Fruit fly (Drosophila melanogaster) whole organism, pupa: ENCODE measurements around the gene kst.

Experiments used
- CG12605 ChIP-seq: fragments of 200-800 bp; sonication (Bioruptor generic); IDR thresholded peaks from 2 replicates; pipeline ENCODE4 v1.3.6; 2022; ENCODE audit warnings: missing biosample characterization, missing genetic modification characterization
- CG13204 ChIP-seq: fragments of 200-800 bp; sonication (Bioruptor generic); optimal IDR thresholded peaks from 2 replicates; lab custom pipeline; 2018; ENCODE audit warnings: missing biosample characterization, mild to moderate bottlenecking, missing genetic modification characterization, moderate library complexity
- CG14655 ChIP-seq: fragments of 200-800 bp; sonication (Bioruptor generic); optimal IDR thresholded peaks from 3 replicates; lab custom pipeline; 2017; ENCODE audit warnings: mild to moderate bottlenecking, missing biosample characterization, missing genetic modification reagents, missing genetic modification characterization
- CG32121 ChIP-seq: fragments of 200-800 bp; sonication (Bioruptor generic); IDR thresholded peaks from 2 replicates; pipeline ENCODE4 v1.3.6; 2022; ENCODE audit warnings: missing biosample characterization, missing genetic modification characterization
- CG34367 ChIP-seq: fragments of 200-800 bp; sonication (Bioruptor generic); optimal IDR thresholded peaks from 2 replicates; lab custom pipeline; 2018; ENCODE audit warnings: missing biosample characterization, mild to moderate bottlenecking, missing genetic modification characterization
- CG4496 ChIP-seq: fragments of 200-800 bp; sonication (Bioruptor generic); IDR thresholded peaks from 3 replicates; pipeline ENCODE4 v1.3.6; 2022; ENCODE audit warnings: missing biosample characterization, missing genetic modification characterization
- CG8159 ChIP-seq: fragments of 200-800 bp; sonication (Bioruptor generic); optimal IDR thresholded peaks from 3 replicates; lab custom pipeline; 2018; ENCODE audit warnings: missing biosample characterization, mild to moderate bottlenecking, missing genetic modification characterization, moderate library complexity
- CG8301 ChIP-seq: fragments of 200-800 bp; sonication (Bioruptor generic); optimal IDR thresholded peaks from 2 replicates; lab custom pipeline; 2018; ENCODE audit warnings: missing biosample characterization, mild to moderate bottlenecking, missing genetic modification characterization
- EcR ChIP-seq: fragments of 200-800 bp; sonication (Bioruptor generic); optimal IDR thresholded peaks from 3 replicates; lab custom pipeline; 2019; ENCODE audit warnings: missing biosample characterization, missing genetic modification characterization, mild to moderate bottlenecking, moderate library complexity, missing genetic modification reagents
- Pif1A ChIP-seq: fragments of 200-800 bp; sonication (Bioruptor generic); optimal IDR thresholded peaks from 3 replicates; lab custom pipeline; 2016; ENCODE audit warnings: missing biosample characterization, missing genetic modification characterization
- Pif1B ChIP-seq: fragments of 200-800 bp; sonication (Bioruptor generic); optimal IDR thresholded peaks from 3 replicates; lab custom pipeline; 2016; ENCODE audit warnings: missing biosample characterization, missing genetic modification characterization
- fd96Ca ChIP-seq: fragments of 200-800 bp; sonication (Bioruptor generic); IDR thresholded peaks from 3 replicates; pipeline ENCODE4 v1.3.6; 2022; ENCODE audit warnings: missing biosample characterization, missing genetic modification characterization
- gl ChIP-seq: fragments of 200-800 bp; sonication (Bioruptor generic); optimal IDR thresholded peaks from 2 replicates; lab custom pipeline; 2018; ENCODE audit warnings: missing biosample characterization, mild to moderate bottlenecking, missing genetic modification characterization

DNA sequence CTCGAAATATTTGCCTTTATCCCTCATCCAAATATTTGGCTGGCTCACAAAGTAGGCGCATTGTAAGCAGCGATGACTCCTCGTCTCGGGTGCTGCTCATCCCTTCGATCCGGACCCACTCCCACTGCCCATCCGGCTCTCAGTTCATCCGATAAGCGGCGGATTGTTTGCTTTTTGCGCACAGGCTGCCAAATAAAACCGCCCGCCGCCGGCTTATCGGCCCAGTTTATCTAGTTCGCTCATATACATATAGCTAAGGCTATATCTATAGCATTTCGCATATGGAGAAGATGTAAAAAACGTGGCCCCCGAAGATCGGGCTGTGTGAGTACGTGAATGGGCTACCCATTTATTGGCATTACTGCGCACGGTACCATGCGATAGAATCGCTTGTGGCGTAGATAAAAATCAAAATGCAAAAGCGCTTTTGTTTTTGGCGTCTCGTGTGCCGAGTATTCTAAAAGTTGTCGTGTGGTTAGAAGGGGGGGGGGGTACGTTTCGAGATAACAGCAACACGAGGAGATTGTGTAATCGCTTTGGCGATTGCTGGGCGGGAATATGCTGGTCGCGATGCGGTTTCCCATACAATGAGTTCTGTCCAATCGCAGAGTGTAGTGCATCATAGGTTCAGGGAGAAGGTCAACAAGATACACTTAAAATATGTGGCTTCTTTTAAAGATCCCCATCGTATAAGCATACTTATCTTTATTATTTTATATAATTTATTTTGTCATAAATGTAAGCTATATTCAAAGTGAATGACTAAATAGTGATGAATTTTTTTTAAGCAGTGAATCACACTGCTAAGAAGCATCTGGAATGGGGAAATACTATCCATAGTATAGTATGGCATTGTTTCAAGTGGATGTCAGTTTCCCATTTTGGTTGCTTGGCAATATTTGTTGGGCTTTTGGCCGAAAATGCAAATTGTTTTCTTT lies 27.7 kb upstream of the kst start:
- TF ChIP-seq fd96Ca (GFP tag; lab: Robert Waterston, UW) (no peak), Pif1A (GFP tag; lab: Kevin White, UChicago) (no peak), gl (no peak), CG32121 (GFP tag; lab: Robert Waterston, UW) (no peak), CG8159 (no peak), CG34367 (no peak), CG12605 (GFP tag; lab: Robert Waterston, UW) (no peak), CG14655 (GFP tag; lab: Kevin White, UChicago) (no peak), EcR (GFP tag; lab: Kevin White, UChicago) (no peak), CG4496 (no peak), CG8301 (no peak), Pif1B (no peak), CG13204 (GFP tag; lab: Kevin White, UChicago) (no peak)
